Worm (Caenorhabditis elegans): ENCODE measurements around the gene C25E10.17.

Gene C25E10.17

DNA sequence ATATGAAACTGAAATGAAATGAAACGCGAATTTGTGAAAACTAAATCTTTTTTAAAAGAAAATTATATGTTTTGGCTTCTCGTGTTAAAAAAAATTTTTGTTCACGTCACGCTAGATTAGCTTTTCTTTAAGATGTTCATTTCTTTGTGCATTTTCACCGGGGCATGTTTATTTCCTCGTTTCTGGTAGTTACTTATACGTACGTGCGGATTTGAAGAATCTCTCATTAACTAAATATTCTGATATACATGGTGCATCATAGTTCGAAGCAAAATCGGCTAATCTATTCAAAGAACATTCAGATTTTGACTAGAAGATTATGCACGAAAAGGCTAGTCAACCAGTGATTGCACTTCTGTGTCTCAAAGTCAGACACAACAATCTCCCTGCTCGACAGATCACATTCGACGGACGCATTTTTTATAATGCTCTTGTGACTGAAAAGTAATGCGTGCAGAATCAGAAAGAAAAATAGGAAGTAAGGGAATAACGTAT is at the start of gene C25E10.17:
TSS of gene C25E10.17 (minus strand) at position 51 of the 495 bp plus-strand sequence.
- TF ChIP-seq lin-29 (GFP tag; IDR thresholded peaks at IDR 0.05): no peak
- peak; percentile 92 for TF ChIP-seq aha-1 (tag)
- no peak for TF ChIP-seq Y48G9A.11 (GFP tag; IDR thresholded peaks at IDR 0.05)
- no peak for TF ChIP-seq saeg-2 (GFP tag; IDR thresholded peaks at IDR 0.05)
- TF ChIP-seq mdl-1 (tag; optimal IDR thresholded peaks at IDR 0.05): no peak

DNA sequence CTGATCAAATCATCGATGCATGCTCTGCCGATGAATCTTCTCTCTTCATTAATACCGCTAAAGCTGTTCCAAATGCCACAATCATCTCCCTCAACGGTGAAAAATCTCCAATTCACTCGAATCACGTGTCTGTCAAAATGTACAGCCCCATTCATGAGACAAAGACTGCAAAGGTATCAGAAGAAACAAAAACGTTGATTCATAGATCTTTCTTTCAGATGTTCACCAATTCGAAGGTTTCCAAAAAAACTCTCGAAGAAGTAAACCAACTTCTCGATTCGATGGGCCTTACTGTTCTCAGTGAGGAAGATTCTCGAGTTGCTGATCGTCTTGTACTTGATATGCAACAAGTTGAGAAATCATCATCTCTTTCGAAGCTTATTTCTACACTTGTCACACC is 49.3 kb upstream of the C25E10.17 start:
- TF ChIP-seq snpc-4 (tag; optimal IDR thresholded peaks at IDR 0.05) (no peak), ama-1 (optimal IDR thresholded peaks at IDR 0.05) (peak; percentile 27), mxl-3 (GFP tag; optimal IDR thresholded peaks at IDR 0.05) (peak; percentile 7), dpl-1 (GFP tag; optimal IDR thresholded peaks at IDR 0.05) (no peak), hlh-30 (tag; optimal IDR thresholded peaks at IDR 0.05; ENCODE audit: insufficient read depth) (peak; percentile 52)

DNA sequence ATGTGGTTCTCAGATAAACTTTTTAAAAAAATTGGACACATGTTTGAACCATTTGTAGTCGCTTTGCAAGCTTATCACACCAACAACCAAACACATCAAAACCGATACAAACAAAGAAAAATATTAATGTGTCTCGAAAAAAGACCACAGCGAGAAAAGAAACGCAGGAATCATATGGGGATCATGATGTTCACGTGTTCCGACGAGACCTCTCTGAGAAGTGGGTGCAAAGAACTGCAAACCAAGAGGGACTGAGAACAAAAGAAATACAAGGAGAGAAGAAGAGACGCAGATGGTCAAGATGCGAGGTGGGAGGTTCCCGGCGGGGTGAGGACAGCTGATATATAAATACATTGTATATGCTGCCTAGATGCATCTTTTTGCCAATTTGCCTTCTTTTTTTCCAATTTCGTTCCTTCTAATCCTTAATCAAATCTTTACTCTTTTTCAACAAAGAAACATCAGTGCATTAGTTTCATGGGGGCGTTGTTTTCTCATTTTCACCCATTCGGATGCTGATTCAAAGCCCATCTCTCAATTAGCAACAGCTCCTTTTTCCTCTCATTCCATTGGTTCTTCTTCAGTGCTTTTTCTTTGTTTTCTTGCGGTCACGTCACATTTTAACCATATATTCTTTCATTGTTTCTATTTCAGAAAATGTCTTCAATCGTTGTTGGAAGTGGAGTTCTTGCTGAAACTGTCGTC is 48.4 kb upstream of the C25E10.17 start, which contains the start of gene F21C10.10:
TSS of gene F21C10.10 (plus strand) at position 655 of the 705 bp plus-strand sequence.
- TF ChIP-seq tra-1 (GFP tag; IDR thresholded peaks at IDR 0.05): peak; percentile 94
- peak; percentile 98 for TF ChIP-seq nhr-28 (tag; optimal IDR thresholded peaks at IDR 0.05)
- TF ChIP-seq T26A8.4 (GFP tag; IDR thresholded peaks at IDR 0.05): peak; percentile 66
- peak; percentile 59 for TF ChIP-seq nhr-25 (tag; optimal IDR thresholded peaks at IDR 0.05; ENCODE audit: borderline replicate concordance, insufficient read depth)
- no peak for TF ChIP-seq F10B5.3 (tag; optimal IDR thresholded peaks at IDR 0.05)
- TF ChIP-seq ctbp-1 (GFP tag; IDR thresholded peaks at IDR 0.05): peak; percentile 59; the same call in 1 of the 2 replicates
- peak; percentile 99 for TF ChIP-seq hlh-11 (tag; optimal IDR thresholded peaks at IDR 0.05)
- TF ChIP-seq spr-1 (tag; optimal IDR thresholded peaks at IDR 0.05): peak; percentile 78
- TF ChIP-seq php-3 (GFP tag; IDR thresholded peaks at IDR 0.05): peak; percentile 86
- peak; percentile 68 for TF ChIP-seq T20F7.1 (GFP tag; optimal IDR thresholded peaks at IDR 0.05)
- TF ChIP-seq sdz-12 (GFP tag; optimal IDR thresholded peaks at IDR 0.05): no peak
- TF ChIP-seq saeg-2 (GFP tag; IDR thresholded peaks at IDR 0.05): peak; percentile 94
- TF ChIP-seq F37D6.2 (tag; optimal IDR thresholded peaks at IDR 0.05): no peak
- TF ChIP-seq lir-3 (tag; optimal IDR thresholded peaks at IDR 0.05): no peak
- no peak for TF ChIP-seq Y48G9A.11 (GFP tag; IDR thresholded peaks at IDR 0.05)
- TF ChIP-seq hmg-1.1 (GFP tag; IDR thresholded peaks at IDR 0.05): peak; percentile 63
- peak; percentile 41 to 73 for TF ChIP-seq hif-1 (tag; optimal IDR thresholded peaks at IDR 0.05)
- TF ChIP-seq D1046.2 (GFP tag; IDR thresholded peaks at IDR 0.05): no peak
- peak; percentile 93 for TF ChIP-seq mxl-3 (GFP tag; optimal IDR thresholded peaks at IDR 0.05)
- TF ChIP-seq arid-1 (GFP tag; conservative IDR thresholded peaks at IDR 0.05): 0 out of 2 replicates have a peak, but pooled peaks have one; percentile 8
- peak; percentile 59 for TF ChIP-seq jun-1 (tag; optimal IDR thresholded peaks at IDR 0.05)
- no peak for TF ChIP-seq duxl-1 (tag; optimal IDR thresholded peaks at IDR 0.05; ENCODE audit: poor library complexity)
- TF ChIP-seq ceh-32 (tag; optimal IDR thresholded peaks at IDR 0.05; ENCODE audit: poor library complexity): no peak
- no peak for TF ChIP-seq F26F4.8 (GFP tag; conservative IDR thresholded peaks at IDR 0.05)
- TF ChIP-seq nhr-102 (tag; optimal IDR thresholded peaks at IDR 0.05): peak; percentile 93
- peak; percentile 76 for TF ChIP-seq pha-4 (GFP tag; IDR thresholded peaks at IDR 0.05)
- peak; percentile 60 for TF ChIP-seq pha-4 (tag; optimal IDR thresholded peaks at IDR 0.05)
- peak; percentile 59 for TF ChIP-seq set-16 (GFP tag; IDR thresholded peaks at IDR 0.05)
- TF ChIP-seq mxl-2 (GFP tag; conservative IDR thresholded peaks at IDR 0.05): peak; percentile 98
- TF ChIP-seq nhr-6 (tag; optimal IDR thresholded peaks at IDR 0.05): peak; percentile 50
- peak; percentile 99 for TF ChIP-seq aha-1 (tag)
- peak; percentile 99 for TF ChIP-seq nhr-48 (tag; optimal IDR thresholded peaks at IDR 0.05)
- TF ChIP-seq madf-5 (GFP tag; IDR thresholded peaks at IDR 0.05): 0 out of 4 replicates have a peak, but pooled peaks of 1 of the 2 experiments have one; percentile 64
- TF ChIP-seq skn-1 (tag; optimal IDR thresholded peaks at IDR 0.05): no peak
- peak; percentile 87 for TF ChIP-seq nhr-77 (tag; optimal IDR thresholded peaks at IDR 0.05)
- peak; percentile 14 for TF ChIP-seq pqm-1 (tag; optimal IDR thresholded peaks at IDR 0.05)
- no peak for TF ChIP-seq fkh-10 (GFP tag; optimal IDR thresholded peaks at IDR 0.05)
- TF ChIP-seq dpl-1 (GFP tag; optimal IDR thresholded peaks at IDR 0.05): peak; percentile 56
- TF ChIP-seq zfp-3 (GFP tag; conservative IDR thresholded peaks at IDR 0.05): peak; percentile 40; the same call in 1 of the 2 replicates
- no peak for TF ChIP-seq dmd-8 (GFP tag; IDR thresholded peaks at IDR 0.05)

Data from whole organism, L4 larva.